Worm (Caenorhabditis elegans) whole organism, L4 larva: ENCODE data around the gene unc-27.

Source experiments
- D1046.2 ChIP-seq: fragments of 200-800 bp; sonication (Bioruptor generic); IDR thresholded peaks from 2 replicates; pipeline ENCODE4 v1.3.6; 2022; ENCODE audit warnings: missing genetic modification characterization, missing compliant biosample characterization
- F44E2.7 ChIP-seq: fragments of 200-800 bp; sonication (Bioruptor generic); IDR thresholded peaks from 2 replicates; pipeline ENCODE4 v2.1.2; 2022; ENCODE audit warnings: missing genetic modification characterization, missing compliant biosample characterization
- R02D3.7 ChIP-seq: fragments of 150-350 bp; sonication (generic microtip); optimal IDR thresholded peaks from 3 replicates; lab custom pipeline; 2014; ENCODE audit warnings: missing biosample characterization, missing genetic modification characterization
- T20F7.1 ChIP-seq: fragments of 200-800 bp; sonication (Bioruptor generic); optimal IDR thresholded peaks from 2 replicates; lab custom pipeline; 2018; ENCODE audit warnings: mild to moderate bottlenecking, missing genetic modification characterization, missing compliant biosample characterization
- T26A8.4 ChIP-seq: fragments of 200-800 bp; sonication (Bioruptor generic); IDR thresholded peaks from 2 replicates; pipeline ENCODE4 v1.3.6; 2022; ENCODE audit warnings: missing genetic modification characterization, missing compliant biosample characterization
- Y105C5A.15 ChIP-seq: fragments of 200-800 bp; sonication (Bioruptor generic); IDR thresholded peaks from 2 replicates; pipeline ENCODE4 v1.3.6; 2022; ENCODE audit warnings: missing genetic modification characterization, missing compliant biosample characterization
- ZK337.2 ChIP-seq: fragments of 200-800 bp; sonication (Bioruptor generic); IDR thresholded peaks from 2 replicates; pipeline ENCODE4 v1.3.6; 2022; ENCODE audit warnings: missing genetic modification reagents, missing genetic modification characterization, missing compliant biosample characterization
- arid-1 ChIP-seq: fragments of 200-800 bp; sonication (Bioruptor generic); conservative IDR thresholded peaks from 2 replicates; pipeline ENCODE4 v1.3.6; 2022; ENCODE audit warnings: missing genetic modification reagents, missing genetic modification characterization, missing compliant biosample characterization
- ceh-82 ChIP-seq: sonication (generic microtip); optimal IDR thresholded peaks from 2 replicates; lab custom pipeline; 2017; ENCODE audit warnings: missing biosample characterization, missing genetic modification characterization
- daf-12 ChIP-seq: fragments of 150-350 bp; optimal IDR thresholded peaks from 2 replicates; lab custom pipeline; 2014; ENCODE audit warnings: missing biosample characterization, missing genetic modification reagents, missing genetic modification characterization
- daf-16 ChIP-seq, 3 experiments: sonication (generic microtip); optimal IDR thresholded peaks; 2 replicates each; lab custom pipeline; 2016 to 2017; ENCODE audit warnings: missing genetic modification characterization in 3 of 3, missing genetic modification reagents in 3 of 3, mild to moderate bottlenecking in 2 of 3, missing compliant biosample characterization in 2 of 3, missing biosample characterization in 1 of 3, moderate library complexity in 1 of 3
- daf-19 ChIP-seq: fragments of 200-800 bp; sonication (Bioruptor generic); conservative IDR thresholded peaks from 2 replicates; pipeline ENCODE4 v1.3.6; 2022; ENCODE audit warnings: missing genetic modification characterization, missing compliant biosample characterization
- dmd-6 ChIP-seq: fragments of 200-800 bp; sonication (Bioruptor generic); IDR thresholded peaks from 2 replicates; pipeline ENCODE4 v1.3.6; 2022; ENCODE audit warnings: missing genetic modification reagents, missing genetic modification characterization, missing compliant biosample characterization
- dve-1 ChIP-seq: sonication (generic microtip); optimal IDR thresholded peaks from 2 replicates; lab custom pipeline; 2017; ENCODE audit warnings: antibody characterized with exemption, mild to moderate bottlenecking, missing genetic modification characterization, missing compliant biosample characterization; ENCODE audit not compliant: insufficient read depth
- fos-1 ChIP-seq: fragments of 150-350 bp; optimal IDR thresholded peaks from 2 replicates; lab custom pipeline; 2014; ENCODE audit warnings: missing biosample characterization, missing genetic modification characterization
- gei-8 ChIP-seq: fragments of 200-800 bp; sonication (Bioruptor generic); optimal IDR thresholded peaks from 2 replicates; lab custom pipeline; 2018; ENCODE audit warnings: mild to moderate bottlenecking, missing genetic modification characterization, missing compliant biosample characterization
- hlh-11 ChIP-seq: fragments of 200-800 bp; sonication (Bioruptor generic); optimal IDR thresholded peaks from 2 replicates; lab custom pipeline; 2018; ENCODE audit warnings: mild to moderate bottlenecking, missing genetic modification characterization, missing compliant biosample characterization
- hlh-30 ChIP-seq: sonication (generic microtip); optimal IDR thresholded peaks from 2 replicates; lab custom pipeline; 2017; ENCODE audit warnings: antibody characterized with exemption, mild to moderate bottlenecking, missing genetic modification characterization, missing compliant biosample characterization; ENCODE audit not compliant: insufficient read depth
- lin-1 ChIP-seq: fragments of 200-800 bp; sonication (Bioruptor generic); IDR thresholded peaks from 2 replicates; pipeline ENCODE4 v1.3.6; 2022; ENCODE audit warnings: missing genetic modification reagents, missing genetic modification characterization, missing compliant biosample characterization
- lsy-2 ChIP-seq, 2 experiments: fragments of 150-350 bp in 1 of 2; sonication (generic microtip) in 1 of 2; optimal IDR thresholded peaks; 2 replicates each; lab custom pipeline; 2014 to 2017; ENCODE audit warnings: missing biosample characterization in 2 of 2, missing genetic modification characterization in 2 of 2
- madf-9 ChIP-seq: fragments of 200-800 bp; sonication (Bioruptor generic); conservative IDR thresholded peaks from 2 replicates; pipeline ENCODE4 v1.3.6; 2022; ENCODE audit warnings: missing genetic modification reagents, missing genetic modification characterization, missing compliant biosample characterization
- mdl-1 ChIP-seq, 2 experiments: fragments of 150-350 bp in 1 of 2; sonication (generic microtip) in 1 of 2; optimal IDR thresholded peaks; 2 replicates each; lab custom pipeline; 2014 to 2017; ENCODE audit warnings: missing biosample characterization in 2 of 2, missing genetic modification characterization in 2 of 2
- mep-1 ChIP-seq: fragments of 150-350 bp; sonication (generic microtip); optimal IDR thresholded peaks from 3 replicates; lab custom pipeline; 2014; ENCODE audit warnings: missing biosample characterization, missing genetic modification characterization
- mes-2 ChIP-seq: sonication (generic microtip); optimal IDR thresholded peaks from 2 replicates; lab custom pipeline; 2016; ENCODE audit warnings: missing genotype, mild to moderate bottlenecking, missing genetic modification characterization, missing compliant biosample characterization; ENCODE audit not compliant: poor library complexity, severe bottlenecking
- mxl-2 ChIP-seq: fragments of 200-800 bp; sonication (Bioruptor generic); conservative IDR thresholded peaks from 2 replicates; pipeline ENCODE4 v1.3.6; 2022; ENCODE audit warnings: missing genetic modification reagents, missing genetic modification characterization, missing compliant biosample characterization
- mxl-3 ChIP-seq: fragments of 200-800 bp; sonication (Bioruptor generic); optimal IDR thresholded peaks from 2 replicates; lab custom pipeline; 2018; ENCODE audit warnings: mild to moderate bottlenecking, missing genetic modification characterization, missing compliant biosample characterization
- nhr-10 ChIP-seq: fragments of 150-350 bp; optimal IDR thresholded peaks from 2 replicates; lab custom pipeline; 2014; ENCODE audit warnings: missing biosample characterization, missing genetic modification characterization
- nhr-102 ChIP-seq: sonication (generic microtip); optimal IDR thresholded peaks from 2 replicates; lab custom pipeline; 2016; ENCODE audit warnings: mild to moderate bottlenecking, missing genetic modification characterization, moderate library complexity, missing compliant biosample characterization
- nhr-28 ChIP-seq: fragments of 150-350 bp; optimal IDR thresholded peaks from 2 replicates; lab custom pipeline; 2014; ENCODE audit warnings: missing biosample characterization, missing genetic modification characterization
- nhr-42 ChIP-seq: fragments of 200-800 bp; sonication (Bioruptor generic); IDR thresholded peaks from 2 replicates; pipeline ENCODE4 v1.3.6; 2022; ENCODE audit warnings: missing genetic modification characterization, missing compliant biosample characterization
- nhr-48 ChIP-seq: sonication (generic microtip); optimal IDR thresholded peaks from 2 replicates; lab custom pipeline; 2016; ENCODE audit warnings: mild to moderate bottlenecking, missing genetic modification characterization, missing compliant biosample characterization
- nhr-6 ChIP-seq: fragments of 150-350 bp; optimal IDR thresholded peaks from 2 replicates; lab custom pipeline; 2014; ENCODE audit warnings: missing biosample characterization, missing genetic modification characterization
- nhr-77 ChIP-seq: fragments of 150-350 bp; optimal IDR thresholded peaks from 2 replicates; lab custom pipeline; 2014; ENCODE audit warnings: missing biosample characterization, missing genetic modification characterization
- php-3 ChIP-seq: fragments of 200-800 bp; sonication (Bioruptor generic); IDR thresholded peaks from 2 replicates; pipeline ENCODE4 v1.3.6; 2022; ENCODE audit warnings: missing genetic modification reagents, missing genetic modification characterization, missing compliant biosample characterization
- pqm-1 ChIP-seq: sonication (generic microtip); optimal IDR thresholded peaks from 2 replicates; lab custom pipeline; 2017; ENCODE audit warnings: missing biosample characterization, missing genetic modification characterization
- sdz-12 ChIP-seq: fragments of 200-800 bp; sonication (Bioruptor generic); optimal IDR thresholded peaks from 2 replicates; lab custom pipeline; 2018; ENCODE audit warnings: mild to moderate bottlenecking, missing genetic modification characterization, missing compliant biosample characterization
- snpc-4 ChIP-seq: fragments of 150-350 bp; optimal IDR thresholded peaks from 2 replicates; lab custom pipeline; 2014; ENCODE audit warnings: missing biosample characterization, missing genetic modification characterization
- tra-1 ChIP-seq: fragments of 200-800 bp; sonication (Bioruptor generic); IDR thresholded peaks from 2 replicates; pipeline ENCODE4 v1.3.6; 2022; ENCODE audit warnings: missing genetic modification reagents, missing genetic modification characterization, missing compliant biosample characterization
- unc-62 ChIP-seq, 3 experiments: fragments of 150-350 bp in 1 of 3; sonication (generic microtip); optimal IDR thresholded peaks in 2 of 3; peaks in 1 of 3; 1 replicate in 1 of 3; 2 replicates in 2 of 3; lab custom pipeline; 2014 to 2017; ENCODE audit warnings: missing biosample characterization in 3 of 3, missing genetic modification characterization in 3 of 3, missing genetic modification reagents in 3 of 3, missing genotype in 1 of 3
- zfp-3 ChIP-seq: fragments of 200-800 bp; sonication (Bioruptor generic); conservative IDR thresholded peaks from 2 replicates; pipeline ENCODE4 v1.3.6; 2022; ENCODE audit warnings: missing genetic modification reagents, missing genetic modification characterization, missing compliant biosample characterization
- zip-11 ChIP-seq: fragments of 200-800 bp; sonication (Bioruptor generic); IDR thresholded peaks from 2 replicates; pipeline ENCODE4 v1.3.6; 2022; ENCODE audit warnings: missing genetic modification characterization, missing compliant biosample characterization
- ztf-11 ChIP-seq: fragments of 150-350 bp; optimal IDR thresholded peaks from 2 replicates; lab custom pipeline; 2014; ENCODE audit warnings: missing biosample characterization, missing genetic modification characterization

unc-27 gene

DNA sequence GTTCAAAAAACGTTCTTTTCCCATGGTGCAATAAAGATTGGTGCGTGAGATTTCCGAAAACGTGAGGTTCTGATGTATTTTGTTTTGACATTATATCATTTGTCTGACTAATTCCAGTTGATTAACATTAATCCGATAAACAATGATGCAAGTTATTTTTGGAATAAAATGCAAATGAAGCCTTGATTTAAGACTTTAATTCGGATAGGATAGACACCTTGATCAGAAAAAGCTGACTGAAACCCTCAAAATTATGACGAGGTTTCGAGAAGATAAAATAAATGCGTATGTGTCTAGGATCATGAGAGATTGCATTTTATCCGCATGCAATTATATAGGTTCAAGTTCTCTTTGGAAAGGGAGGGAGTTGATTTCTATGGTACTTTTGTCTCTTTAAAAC is 43.7 kb upstream of the unc-27 start:
- TF ChIP-seq arid-1 (no peak), ztf-11 (tag; lab: Kevin White, UChicago) (no peak), ceh-82 (no peak), R02D3.7 (no peak), lin-1 (GFP tag; lab: Robert Waterston, UW) (no peak), daf-19 (GFP tag; lab: Robert Waterston, UW) (no peak), zfp-3 (no peak), mep-1 (tag; lab: Kevin White, UChicago) (no peak), ZK337.2 (GFP tag; lab: Robert Waterston, UW) (no peak), daf-16 (GFP tag; optimal IDR thresholded peaks at IDR 0.05; lab: Kevin White, UChicago) (no peak), daf-16 (tag; optimal IDR thresholded peaks at IDR 0.05; lab: Kevin White, UChicago) (no peak), snpc-4 (tag; lab: Kevin White, UChicago) (no peak), sdz-12 (GFP tag; lab: Kevin White, UChicago) (no peak), nhr-10 (tag; lab: Kevin White, UChicago) (no peak), D1046.2 (GFP tag; lab: Robert Waterston, UW) (no peak), unc-62 (GFP tag; optimal IDR thresholded peaks at IDR 0.05 in 1 of 2; lab: Kevin White, UChicago) (no peak), unc-62 (tag; optimal IDR thresholded peaks at IDR 0.05; lab: Kevin White, UChicago) (no peak), lsy-2 (tag; optimal IDR thresholded peaks at IDR 0.05; lab: Kevin White, UChicago) (no peak), Y105C5A.15 (no peak), F44E2.7 (no peak), nhr-48 (tag; lab: Kevin White, UChicago) (no peak)

DNA sequence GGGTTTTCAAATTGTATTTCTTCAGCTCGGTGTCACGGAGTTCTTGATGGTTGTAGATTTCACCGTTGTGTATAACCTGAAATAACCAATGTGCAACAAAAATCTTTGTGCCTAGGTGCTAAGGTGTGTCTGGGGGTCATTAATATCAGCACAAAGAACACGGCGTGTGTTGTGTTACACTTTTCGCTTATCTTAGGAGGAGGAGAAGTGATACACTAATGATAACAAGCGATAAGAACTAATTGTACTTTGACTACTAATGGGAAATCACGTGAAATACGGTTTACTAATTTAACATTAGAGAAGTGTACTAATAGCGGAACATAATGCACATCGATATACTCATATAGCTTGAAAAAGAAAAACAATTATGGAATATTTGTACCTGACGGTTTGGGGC is 39.0 kb upstream of the unc-27 start:
- TF ChIP-seq daf-16 (GFP tag; optimal IDR thresholded peaks at IDR 0.05; lab: Kevin White, UChicago) = no peak
- peak; percentile 73 for TF ChIP-seq daf-16 (tag; optimal IDR thresholded peaks at IDR 0.05; lab: Kevin White, UChicago)
- no peak for TF ChIP-seq nhr-42 (GFP tag; lab: Robert Waterston, UW)
- TF ChIP-seq php-3 (GFP tag; lab: Robert Waterston, UW) = peak; percentile 64; the same call in 1 of the 2 replicates
- TF ChIP-seq nhr-48 (tag; lab: Kevin White, UChicago) = peak; percentile 55
- TF ChIP-seq daf-12 = no peak
- TF ChIP-seq T20F7.1 (GFP tag; lab: Kevin White, UChicago) = peak; percentile 31
- TF ChIP-seq nhr-10 (tag; lab: Kevin White, UChicago) = peak; percentile 49
- TF ChIP-seq nhr-77 (tag; lab: Kevin White, UChicago) = peak; percentile 28
- TF ChIP-seq fos-1 (tag; lab: Kevin White, UChicago) = no peak
- TF ChIP-seq tra-1 (GFP tag; lab: Robert Waterston, UW) = peak; percentile 58
- TF ChIP-seq dmd-6 (GFP tag; lab: Robert Waterston, UW) = peak; percentile 90
- peak; percentile 80 for TF ChIP-seq hlh-11
- peak; percentile 64 for TF ChIP-seq hlh-30
- TF ChIP-seq nhr-6 (tag; lab: Kevin White, UChicago) = peak; percentile 24
- no peak for TF ChIP-seq madf-9 (GFP tag; lab: Robert Waterston, UW)
- TF ChIP-seq mes-2 (tag; lab: Kevin White, UChicago) = peak; percentile 22
- TF ChIP-seq unc-62 (GFP tag; optimal IDR thresholded peaks at IDR 0.05 in 1 of 2; lab: Kevin White, UChicago) = peak in 1 of 2 experiments; percentile 76
- TF ChIP-seq unc-62 (tag; optimal IDR thresholded peaks at IDR 0.05; lab: Kevin White, UChicago) = no peak
- no peak for TF ChIP-seq T26A8.4
- peak in 1 of 2 experiments; percentile 71 for TF ChIP-seq mdl-1 (tag; optimal IDR thresholded peaks at IDR 0.05; lab: Kevin White, UChicago)
- TF ChIP-seq gei-8 (GFP tag; lab: Kevin White, UChicago) = peak; percentile 17
- TF ChIP-seq nhr-102 = peak; percentile 37
- peak; percentile 36 for TF ChIP-seq mep-1 (tag; lab: Kevin White, UChicago)
- peak; percentile 87 for TF ChIP-seq pqm-1 (tag; lab: Kevin White, UChicago)
- TF ChIP-seq dve-1 (tag; lab: Kevin White, UChicago) = peak; percentile 77
- no peak for TF ChIP-seq Y105C5A.15
- peak in 1 of 2 experiments; percentile 25 for TF ChIP-seq lsy-2 (tag; optimal IDR thresholded peaks at IDR 0.05; lab: Kevin White, UChicago)
- TF ChIP-seq mxl-3 = peak; percentile 49
- TF ChIP-seq mxl-2 (GFP tag; lab: Robert Waterston, UW) = 0 out of 2 replicates have a peak, but pooled peaks have one; percentile 32
- TF ChIP-seq nhr-28 = peak; percentile 95
- TF ChIP-seq zip-11 (GFP tag; lab: Robert Waterston, UW) = no peak
